Worm (Caenorhabditis elegans) whole organism, early embryonic: Measurements from ENCODE around the gene gid-2.

Experiments used
- ama-1 ChIP-seq: fragments of 150-350 bp; optimal IDR thresholded peaks from 2 replicates; lab custom pipeline; 2014
- ceh-36 ChIP-seq: sonication (generic microtip); optimal IDR thresholded peaks from 2 replicates; lab custom pipeline; 2016; ENCODE audit warnings: missing genetic modification characterization, inconsistent platforms, missing compliant biosample characterization
- hmg-4 ChIP-seq: fragments of 200-800 bp; sonication (Bioruptor generic); optimal IDR thresholded peaks from 2 replicates; lab custom pipeline; 2018; ENCODE audit warnings: mild to moderate bottlenecking, missing genetic modification characterization, missing compliant biosample characterization
- hnd-1 ChIP-seq: sonication (generic microtip); optimal IDR thresholded peaks from 2 replicates; lab custom pipeline; 2016; ENCODE audit warnings: missing genetic modification characterization, missing compliant biosample characterization
- tra-4 ChIP-seq: sonication (generic microtip); optimal IDR thresholded peaks from 2 replicates; lab custom pipeline; 2017; ENCODE audit warnings: missing genetic modification characterization, missing compliant biosample characterization

DNA sequence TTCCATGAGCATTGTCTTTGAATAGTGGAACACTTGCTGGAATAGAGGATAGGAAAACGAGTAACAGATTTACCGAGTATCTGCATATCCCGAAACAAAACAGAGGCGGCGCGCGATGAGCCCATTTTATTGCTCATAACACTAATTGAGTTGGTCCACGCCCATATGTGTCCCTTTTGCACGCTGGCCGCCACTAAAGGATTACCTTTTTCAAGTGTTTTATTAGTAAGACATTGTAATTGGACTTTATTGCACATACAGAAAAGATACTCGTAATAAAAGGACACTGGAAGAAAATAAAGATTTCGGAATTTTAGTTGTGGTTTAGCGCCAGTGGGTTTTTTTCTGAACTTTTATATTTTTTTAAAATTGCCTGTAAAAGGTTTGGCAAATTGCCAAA, 25.5 kb downstream of the gid-2 start, which contains the start of gene hlh-15:
- no peak for TF ChIP-seq ceh-36 (tag; lab: Kevin White, UChicago)
- TF ChIP-seq hmg-4, result no peak
- no peak for TF ChIP-seq tra-4 (tag; lab: Kevin White, UChicago)
- TF ChIP-seq ama-1 (lab: Kevin White, UChicago), result no peak
- TF ChIP-seq hnd-1 (tag; lab: Kevin White, UChicago), result no peak
